Worm (Caenorhabditis elegans) whole organism, young adult: ENCODE data around the gene srxa-12.
A peak's percentile ranks its signal among the peaks of the same experiment; 100 is the strongest.

Experiments used
- B0336.3 ChIP-seq: fragments of 200-800 bp; sonication (Bioruptor generic); IDR thresholded peaks from 2 replicates; pipeline ENCODE4 v1.3.6; 2022; ENCODE audit warnings: missing genetic modification characterization, missing compliant biosample characterization
- F52B5.7 ChIP-seq: sonication (generic microtip); optimal IDR thresholded peaks from 2 replicates; lab custom pipeline; 2016; ENCODE audit warnings: mild to moderate bottlenecking, missing genetic modification characterization, missing compliant biosample characterization
- F55B11.4 ChIP-seq: sonication (generic microtip); optimal IDR thresholded peaks from 2 replicates; lab custom pipeline; 2016; ENCODE audit warnings: missing compliant biosample characterization, missing genetic modification characterization, borderline replicate concordance; ENCODE audit not compliant: insufficient read depth
- F57C9.4 ChIP-seq: sonication (generic microtip); optimal IDR thresholded peaks from 2 replicates; lab custom pipeline; 2017; ENCODE audit warnings: mild to moderate bottlenecking, missing genetic modification characterization, missing compliant biosample characterization
- T26A5.8 ChIP-seq: sonication (generic microtip); optimal IDR thresholded peaks from 2 replicates; lab custom pipeline; 2016; ENCODE audit warnings: missing genetic modification characterization, missing compliant biosample characterization
- Y53G8AR.9 ChIP-seq: fragments of 200-800 bp; sonication (Bioruptor generic); conservative IDR thresholded peaks from 2 replicates; pipeline ENCODE4 v1.3.6; 2022; ENCODE audit warnings: missing genetic modification reagents, missing genetic modification characterization, missing compliant biosample characterization
- Y56A3A.18 ChIP-seq: fragments of 200-800 bp; sonication (Bioruptor generic); IDR thresholded peaks from 2 replicates; pipeline ENCODE4 v1.3.6; 2022; ENCODE audit warnings: missing genetic modification reagents, missing genetic modification characterization, missing compliant biosample characterization
- Y67H2A.10 ChIP-seq: fragments of 200-800 bp; sonication (Bioruptor generic); conservative IDR thresholded peaks from 2 replicates; pipeline ENCODE4 v1.3.6; 2022; ENCODE audit warnings: missing genetic modification reagents, missing genetic modification characterization, missing compliant biosample characterization
- Y79H2A.3 ChIP-seq: fragments of 200-800 bp; sonication (Bioruptor generic); conservative IDR thresholded peaks from 2 replicates; pipeline ENCODE4 v1.3.6; 2022; ENCODE audit warnings: missing genetic modification reagents, missing genetic modification characterization, missing compliant biosample characterization
- Y95B8A.8 ChIP-seq: fragments of 200-800 bp; sonication (Bioruptor generic); IDR thresholded peaks from 2 replicates; pipeline ENCODE4 v1.3.6; 2022; ENCODE audit warnings: missing genetic modification reagents, missing genetic modification characterization, missing compliant biosample characterization
- ama-1 ChIP-seq, 3 experiments: fragments of 150-350 bp in 1 of 3; sonication (generic microtip) in 2 of 3; optimal IDR thresholded peaks; 2 replicates each; lab custom pipeline; 2014 to 2018; ENCODE audit warnings: missing biosample characterization in 2 of 3, missing genetic modification characterization in 2 of 3, missing genetic modification reagents in 2 of 3
- aptf-2 ChIP-seq: fragments of 200-800 bp; sonication (Bioruptor generic); conservative IDR thresholded peaks from 2 replicates; pipeline ENCODE4 v1.3.6; 2022; ENCODE audit warnings: missing genetic modification reagents, missing genetic modification characterization, missing compliant biosample characterization
- atf-7 ChIP-seq: sonication (generic microtip); optimal IDR thresholded peaks from 2 replicates; lab custom pipeline; 2017; ENCODE audit warnings: mild to moderate bottlenecking, missing genetic modification characterization, missing compliant biosample characterization
- athp-1 ChIP-seq: sonication (generic microtip); optimal IDR thresholded peaks from 2 replicates; lab custom pipeline; 2017; ENCODE audit warnings: mild to moderate bottlenecking, missing genetic modification characterization, missing compliant biosample characterization
- attf-3 ChIP-seq: fragments of 200-800 bp; sonication (Bioruptor generic); conservative IDR thresholded peaks from 2 replicates; pipeline ENCODE4 v1.3.6; 2022; ENCODE audit warnings: missing genetic modification reagents, missing genetic modification characterization, missing compliant biosample characterization
- attf-5 ChIP-seq: fragments of 200-800 bp; sonication (Bioruptor generic); optimal IDR thresholded peaks from 2 replicates; lab custom pipeline; 2018; ENCODE audit warnings: mild to moderate bottlenecking, missing genetic modification characterization, missing compliant biosample characterization
- bed-1 ChIP-seq: fragments of 200-800 bp; sonication (Bioruptor generic); IDR thresholded peaks from 2 replicates; pipeline ENCODE4 v1.3.6; 2022; ENCODE audit warnings: missing genetic modification reagents, missing genetic modification characterization, missing compliant biosample characterization
- ccch-3 ChIP-seq: fragments of 200-800 bp; sonication (Bioruptor generic); optimal IDR thresholded peaks from 2 replicates; lab custom pipeline; 2018; ENCODE audit warnings: mild to moderate bottlenecking, missing genetic modification characterization, missing compliant biosample characterization
- cebp-1 ChIP-seq, 2 experiments: fragments of 200-800 bp in 1 of 2; sonication (Bioruptor generic) in 1 of 2; sonication (generic microtip) in 1 of 2; IDR thresholded peaks in 1 of 2; optimal IDR thresholded peaks in 1 of 2; 2 replicates each; pipeline versions ENCODE4 v1.3.6 to Lab custom; 2017 to 2022; ENCODE audit warnings: missing compliant biosample characterization in 2 of 2, missing genetic modification characterization in 2 of 2, mild to moderate bottlenecking in 1 of 2, missing genetic modification reagents in 1 of 2, moderate library complexity in 1 of 2
- chd-7 ChIP-seq: sonication (generic microtip); optimal IDR thresholded peaks from 2 replicates; lab custom pipeline; 2016; ENCODE audit warnings: mild to moderate bottlenecking, missing genetic modification characterization, moderate library complexity, missing compliant biosample characterization
- dox-1 ChIP-seq: fragments of 200-800 bp; sonication (Bioruptor generic); IDR thresholded peaks from 2 replicates; pipeline ENCODE4 v1.3.6; 2022; ENCODE audit warnings: missing genetic modification reagents, missing genetic modification characterization, missing compliant biosample characterization
- egrh-3 ChIP-seq: fragments of 200-800 bp; sonication (Bioruptor generic); IDR thresholded peaks from 2 replicates; pipeline ENCODE4 v1.3.6; 2022; ENCODE audit warnings: missing genetic modification reagents, missing genetic modification characterization, missing compliant biosample characterization
- ekl-4 ChIP-seq: fragments of 200-800 bp; sonication (Bioruptor generic); IDR thresholded peaks from 2 replicates; pipeline ENCODE4 v1.3.6; 2022; ENCODE audit warnings: missing genetic modification reagents, missing genetic modification characterization, missing compliant biosample characterization
- fkh-3 ChIP-seq: sonication (generic microtip); optimal IDR thresholded peaks from 2 replicates; lab custom pipeline; 2016; ENCODE audit warnings: mild to moderate bottlenecking, missing genetic modification characterization, missing compliant biosample characterization
- hlh-26 ChIP-seq: fragments of 200-800 bp; sonication (Bioruptor generic); conservative IDR thresholded peaks from 2 replicates; pipeline ENCODE4 v1.3.6; 2022; ENCODE audit warnings: missing genetic modification reagents, missing genetic modification characterization, missing compliant biosample characterization
- hmg-20 ChIP-seq: fragments of 200-800 bp; sonication (Bioruptor generic); IDR thresholded peaks from 2 replicates; pipeline ENCODE4 v1.3.6; 2022; ENCODE audit warnings: missing genetic modification reagents, missing genetic modification characterization, missing compliant biosample characterization
- lag-1 ChIP-seq: fragments of 200-800 bp; sonication (Bioruptor generic); IDR thresholded peaks from 2 replicates; pipeline ENCODE4 v1.3.6; 2022; ENCODE audit warnings: missing genetic modification reagents, missing genetic modification characterization, missing compliant biosample characterization
- lin-35 ChIP-seq, 3 experiments: fragments of 150-350 bp in 2 of 3; sonication (generic microtip) in 1 of 3; optimal IDR thresholded peaks; 2 replicates each; lab custom pipeline; 2014 to 2018; ENCODE audit warnings: missing biosample characterization in 3 of 3, missing genetic modification characterization in 3 of 3, missing genetic modification reagents in 3 of 3
- lsl-1 ChIP-seq: fragments of 200-800 bp; sonication (Bioruptor generic); optimal IDR thresholded peaks from 2 replicates; lab custom pipeline; 2018; ENCODE audit warnings: mild to moderate bottlenecking, missing genetic modification characterization, moderate library complexity, missing compliant biosample characterization
- lsy-27 ChIP-seq: sonication (generic microtip); optimal IDR thresholded peaks from 2 replicates; lab custom pipeline; 2017; ENCODE audit warnings: missing genetic modification characterization, mild to moderate bottlenecking, missing compliant biosample characterization, antibody characterized with exemption, missing genotype, borderline replicate concordance; ENCODE audit not compliant: insufficient read depth
- madf-3 ChIP-seq: fragments of 200-800 bp; sonication (Bioruptor generic); IDR thresholded peaks from 2 replicates; pipeline ENCODE4 v1.3.6; 2022; ENCODE audit warnings: missing genetic modification reagents, missing genetic modification characterization, missing compliant biosample characterization
- nfya-2 ChIP-seq: fragments of 200-800 bp; sonication (Bioruptor generic); IDR thresholded peaks from 2 replicates; pipeline ENCODE4 v1.3.6; 2022; ENCODE audit warnings: missing genetic modification reagents, missing genetic modification characterization, missing compliant biosample characterization
- nhr-27 ChIP-seq: fragments of 200-800 bp; sonication (Bioruptor generic); optimal IDR thresholded peaks from 2 replicates; lab custom pipeline; 2018; ENCODE audit warnings: mild to moderate bottlenecking, missing genetic modification characterization, moderate library complexity, missing compliant biosample characterization
- repo-1 ChIP-seq: sonication (generic microtip); optimal IDR thresholded peaks from 2 replicates; lab custom pipeline; 2017; ENCODE audit warnings: mild to moderate bottlenecking, missing genetic modification characterization, missing compliant biosample characterization
- sdz-38 ChIP-seq: sonication (generic microtip); optimal IDR thresholded peaks from 2 replicates; lab custom pipeline; 2016; ENCODE audit warnings: missing genotype, missing genetic modification characterization, missing compliant biosample characterization
- snpc-4 ChIP-seq, 5 experiments: fragments of 150-350 bp in 1 of 5; sonication (generic microtip) in 4 of 5; optimal IDR thresholded peaks; 2 replicates each; lab custom pipeline; 2014 to 2018; ENCODE audit warnings: missing genetic modification characterization in 5 of 5, missing biosample characterization in 3 of 5, antibody characterized with exemption in 2 of 5, mild to moderate bottlenecking in 2 of 5, missing compliant biosample characterization in 2 of 5, missing genotype in 2 of 5, moderate library complexity in 2 of 5, missing genetic modification reagents in 1 of 5
- tbp1 ChIP-seq: fragments of 200-800 bp; sonication (Bioruptor generic); optimal IDR thresholded peaks from 2 replicates; lab custom pipeline; 2018; ENCODE audit warnings: mild to moderate bottlenecking, missing genetic modification characterization, missing compliant biosample characterization
- ztf-18 ChIP-seq: sonication (generic microtip); optimal IDR thresholded peaks from 2 replicates; lab custom pipeline; 2016; ENCODE audit warnings: missing genotype, mild to moderate bottlenecking, missing genetic modification characterization, missing compliant biosample characterization
- ztf-22 ChIP-seq: fragments of 200-800 bp; sonication (Bioruptor generic); optimal IDR thresholded peaks from 2 replicates; lab custom pipeline; 2018; ENCODE audit warnings: mild to moderate bottlenecking, missing genetic modification characterization, moderate library complexity, missing compliant biosample characterization
- ztf-28 ChIP-seq: fragments of 200-800 bp; sonication (Bioruptor generic); IDR thresholded peaks from 2 replicates; pipeline ENCODE4 v1.3.6; 2022; ENCODE audit warnings: missing genetic modification reagents, missing genetic modification characterization, missing compliant biosample characterization
- ztf-3 ChIP-seq: fragments of 200-800 bp; sonication (Bioruptor generic); optimal IDR thresholded peaks from 2 replicates; lab custom pipeline; 2018; ENCODE audit warnings: mild to moderate bottlenecking, missing genetic modification characterization, missing compliant biosample characterization

The srxa-12 gene

DNA sequence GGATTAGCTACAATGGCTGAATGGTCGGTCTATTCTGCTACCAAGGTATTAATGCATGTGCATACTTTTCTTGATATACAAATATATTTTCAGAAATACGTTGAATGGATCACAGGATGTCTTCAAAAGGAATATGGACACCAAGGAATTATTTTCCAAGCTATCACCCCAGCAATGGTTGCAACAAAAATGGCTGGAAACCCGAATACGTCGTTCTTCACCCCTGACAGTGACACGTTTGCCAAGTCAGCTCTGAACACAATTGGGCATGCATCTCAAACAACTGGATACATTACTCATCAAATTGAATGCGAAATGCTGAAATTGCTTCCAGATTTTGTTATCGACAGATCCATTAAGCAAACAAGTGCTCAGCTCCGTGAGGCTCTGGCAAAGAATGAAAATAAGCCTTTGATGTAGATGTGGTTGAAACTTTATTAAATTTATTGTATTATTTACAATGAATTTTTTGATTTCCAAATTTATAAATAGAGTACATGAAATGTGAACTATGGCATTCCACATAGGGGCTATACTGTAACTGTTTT lies 18.9 kb upstream of the srxa-12 start (continued):
- no peak for TF ChIP-seq egrh-3 (GFP tag; lab: Robert Waterston, UW)
- TF ChIP-seq aptf-2 (GFP tag; lab: Robert Waterston, UW): no peak
- TF ChIP-seq cebp-1 (GFP tag; IDR thresholded peaks at IDR 0.05; lab: Robert Waterston, UW): peak; percentile 77
- TF ChIP-seq cebp-1 (tag; optimal IDR thresholded peaks at IDR 0.05; lab: Kevin White, UChicago): peak; percentile 94
- 0 out of 2 replicates have a peak, but pooled peaks have one; percentile 69 for TF ChIP-seq lag-1 (GFP tag; lab: Robert Waterston, UW)
- TF ChIP-seq F52B5.7 (tag; lab: Kevin White, UChicago): peak; percentile 92
- peak; percentile 78 for TF ChIP-seq F57C9.4
- TF ChIP-seq nhr-27: no peak
- peak; percentile 68 for TF ChIP-seq attf-5
- peak; percentile 71 for TF ChIP-seq tbp1 (GFP tag; lab: Kevin White, UChicago)
- no peak for TF ChIP-seq ztf-18 (tag; lab: Kevin White, UChicago)
- TF ChIP-seq snpc-4 (GFP tag; optimal IDR thresholded peaks at IDR 0.05; lab: Kevin White, UChicago): no peak
- peak in 1 of 4 experiments; percentile 34 for TF ChIP-seq snpc-4 (tag; optimal IDR thresholded peaks at IDR 0.05; lab: Kevin White, UChicago)
- TF ChIP-seq, all 124 proteins: peak for 69

ce11 chrV:13908120-13908915 lies 18.2 kb upstream of the srxa-12 start:
- TF ChIP-seq ama-1 (optimal IDR thresholded peaks at IDR 0.05; lab: Kevin White, UChicago): peak; percentile 53
- TF ChIP-seq ama-1 (GFP tag; optimal IDR thresholded peaks at IDR 0.05; lab: Kevin White, UChicago): no peak
- peak; percentile 57 for TF ChIP-seq dox-1
- TF ChIP-seq aptf-2 (GFP tag; lab: Robert Waterston, UW): 0 out of 2 replicates have a peak, but pooled peaks have one; percentile 5
- no peak; the same call in 1 of the 2 replicates for TF ChIP-seq ekl-4
- no peak for TF ChIP-seq ccch-3 (GFP tag; lab: Kevin White, UChicago)
- TF ChIP-seq ztf-22 (GFP tag; lab: Kevin White, UChicago): no peak
- TF ChIP-seq Y53G8AR.9: no peak
- no peak for TF ChIP-seq F52B5.7 (tag; lab: Kevin White, UChicago)
- TF ChIP-seq cebp-1 (GFP tag; IDR thresholded peaks at IDR 0.05; lab: Robert Waterston, UW): no peak
- peak; percentile 29 for TF ChIP-seq cebp-1 (tag; optimal IDR thresholded peaks at IDR 0.05; lab: Kevin White, UChicago)
- TF ChIP-seq ztf-3 (GFP tag; lab: Kevin White, UChicago): peak; percentile 41
- peak; percentile 15 for TF ChIP-seq B0336.3 (GFP tag; lab: Robert Waterston, UW)
- no peak for TF ChIP-seq lsy-27
- TF ChIP-seq nfya-2 (GFP tag; lab: Robert Waterston, UW): no peak
- 0 out of 2 replicates have a peak, but pooled peaks have one; percentile 8 for TF ChIP-seq attf-3 (GFP tag; lab: Robert Waterston, UW)
- TF ChIP-seq repo-1 (tag; lab: Kevin White, UChicago): no peak
- no peak for TF ChIP-seq fkh-3 (tag; lab: Kevin White, UChicago)
- TF ChIP-seq Y56A3A.18 (GFP tag; lab: Robert Waterston, UW): peak; percentile 7; the same call in 1 of the 2 replicates
- TF ChIP-seq Y67H2A.10: no peak
- TF ChIP-seq Y95B8A.8 (GFP tag; lab: Robert Waterston, UW): peak; percentile 71; the same call in 1 of the 2 replicates
- TF ChIP-seq lsl-1 (GFP tag; lab: Kevin White, UChicago): no peak
- no peak for TF ChIP-seq bed-1 (GFP tag; lab: Robert Waterston, UW)
- no peak for TF ChIP-seq sdz-38 (tag; lab: Kevin White, UChicago)
- TF ChIP-seq chd-7: peak; percentile 38
- TF ChIP-seq hmg-20 (GFP tag; lab: Robert Waterston, UW): no peak
- TF ChIP-seq lin-35 (GFP tag; optimal IDR thresholded peaks at IDR 0.05; lab: Kevin White, UChicago): peak in 1 of 3 experiments; percentile 39
- TF ChIP-seq madf-3 (GFP tag; lab: Robert Waterston, UW): 0 out of 2 replicates have a peak, but pooled peaks have one; percentile 27
- TF ChIP-seq athp-1 (tag; lab: Kevin White, UChicago): peak; percentile 1
- TF ChIP-seq atf-7 (tag; lab: Kevin White, UChicago): no peak
- TF ChIP-seq hlh-26 (GFP tag; lab: Robert Waterston, UW): no peak
- TF ChIP-seq T26A5.8: no peak
- TF ChIP-seq Y79H2A.3 (GFP tag; lab: Robert Waterston, UW): peak; percentile 6; the same call in 1 of the 2 replicates
- peak; percentile 33; the same call in 1 of the 2 replicates for TF ChIP-seq ztf-28
- no peak for TF ChIP-seq F55B11.4 (tag; lab: Kevin White, UChicago)
